Worm (Caenorhabditis elegans) whole organism, midembryonic: ENCODE results near the gene phat-8.

Experiments
- T22C8.4 ChIP-seq: fragments of 200-800 bp; sonication (Bioruptor generic); IDR thresholded peaks from 2 replicates; pipeline ENCODE4 v1.3.6; 2022; ENCODE audit warnings: missing genetic modification characterization, missing compliant biosample characterization
- cog-1 ChIP-seq: sonication (generic microtip); optimal IDR thresholded peaks from 2 replicates; lab custom pipeline; 2016; ENCODE audit warnings: missing genetic modification characterization, missing compliant biosample characterization
- flt-1 ChIP-seq: fragments of 200-800 bp; sonication (Bioruptor generic); IDR thresholded peaks from 2 replicates; pipeline ENCODE4 v1.3.6; 2022; ENCODE audit warnings: missing genetic modification characterization, missing compliant biosample characterization
- klf-2 ChIP-seq: fragments of 200-800 bp; sonication (Bioruptor generic); conservative IDR thresholded peaks from 2 replicates; pipeline ENCODE4 v1.3.6; 2022; ENCODE audit warnings: missing genetic modification reagents, missing genetic modification characterization, missing compliant biosample characterization
- med-1 ChIP-seq: sonication (generic microtip); optimal IDR thresholded peaks from 2 replicates; lab custom pipeline; 2017; ENCODE audit warnings: missing genetic modification characterization, mild to moderate bottlenecking, missing compliant biosample characterization, antibody characterized with exemption, missing genetic modification reagents; ENCODE audit not compliant: insufficient read depth
- ref-1 ChIP-seq: fragments of 200-800 bp; sonication (Bioruptor generic); conservative IDR thresholded peaks from 2 replicates; pipeline ENCODE4 v1.3.6; 2022; ENCODE audit warnings: missing genetic modification reagents, missing genetic modification characterization, missing compliant biosample characterization
- tab-1 ChIP-seq: fragments of 200-800 bp; sonication (Bioruptor generic); IDR thresholded peaks from 2 replicates; pipeline ENCODE4 v1.3.6; 2022; ENCODE audit warnings: missing genetic modification characterization, missing compliant biosample characterization
- ztf-23 ChIP-seq: fragments of 200-800 bp; sonication (Bioruptor generic); IDR thresholded peaks from 2 replicates; pipeline ENCODE4 v1.3.6; 2022; ENCODE audit warnings: missing genetic modification reagents, missing genetic modification characterization, missing compliant biosample characterization
- ztf-29 ChIP-seq: fragments of 200-800 bp; sonication (Bioruptor generic); IDR thresholded peaks from 2 replicates; pipeline ENCODE4 v1.3.6; 2022; ENCODE audit warnings: missing genetic modification reagents, missing genetic modification characterization, missing compliant biosample characterization

phat-8 gene

DNA sequence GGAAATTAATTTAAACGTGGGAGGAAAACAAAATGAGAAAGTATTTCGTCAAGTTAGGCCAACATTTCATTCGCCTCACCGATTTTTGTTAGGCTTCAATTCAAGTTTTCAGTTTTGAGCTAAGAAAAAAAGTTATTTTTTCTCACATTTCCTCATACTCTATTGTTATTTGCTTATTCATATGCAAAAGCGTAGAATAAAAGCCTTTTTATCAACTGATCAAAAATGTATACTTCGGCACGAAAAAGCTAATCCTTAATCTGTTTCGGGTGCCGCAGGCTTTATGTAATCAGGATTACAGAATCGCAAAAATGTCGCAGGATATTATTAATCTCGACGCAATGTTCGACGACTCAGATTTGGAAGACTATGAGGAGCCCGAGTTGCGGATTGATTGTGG lies 18.3 kb downstream of the phat-8 start, which contains the start of gene T21B4.15:
TSS of gene T21B4.15 (plus strand) at position 301 of the 400 bp plus-strand sequence.
- TF ChIP-seq T22C8.4 (GFP tag; lab: Robert Waterston, UW) = no peak
- TF ChIP-seq flt-1 (GFP tag; lab: Robert Waterston, UW) = no peak
- TF ChIP-seq med-1 (GFP tag; lab: Kevin White, UChicago) = no peak
- TF ChIP-seq cog-1 (tag; lab: Kevin White, UChicago) = no peak
- no peak for TF ChIP-seq klf-2 (GFP tag; lab: Robert Waterston, UW)
- TF ChIP-seq ref-1 (GFP tag; lab: Robert Waterston, UW) = no peak
- TF ChIP-seq ztf-29 (GFP tag; lab: Robert Waterston, UW) = no peak
- no peak for TF ChIP-seq tab-1
- no peak for TF ChIP-seq ztf-23 (GFP tag; lab: Robert Waterston, UW)

DNA sequence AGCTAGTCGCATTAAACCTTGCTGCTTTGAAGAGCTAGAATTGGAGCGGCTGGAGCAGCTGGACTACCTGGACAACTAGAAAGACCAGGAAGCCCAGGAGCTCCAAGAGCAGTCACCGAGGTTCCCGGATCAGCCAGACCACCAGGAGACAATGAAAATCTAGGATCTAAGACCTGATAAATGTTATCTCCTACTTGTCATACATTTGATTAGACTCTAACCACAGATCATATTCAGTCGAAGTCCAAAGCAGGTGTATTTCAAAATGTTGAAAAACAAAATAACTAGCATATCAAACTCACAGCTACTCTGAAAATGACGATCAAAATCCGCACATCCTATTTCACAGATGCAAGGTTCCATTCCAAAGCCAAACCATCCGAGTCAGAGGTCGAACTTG lies 20.3 kb downstream of the phat-8 start, which contains the start of gene srz-6:
TSS of gene srz-6 (plus strand) at position 301 of the 400 bp plus-strand sequence.
- TF ChIP-seq klf-2 (GFP tag; lab: Robert Waterston, UW) = no peak
- TF ChIP-seq med-1 (GFP tag; lab: Kevin White, UChicago) = no peak
- no peak for TF ChIP-seq T22C8.4 (GFP tag; lab: Robert Waterston, UW)
- TF ChIP-seq cog-1 (tag; lab: Kevin White, UChicago) = no peak
- TF ChIP-seq ref-1 (GFP tag; lab: Robert Waterston, UW) = no peak

DNA sequence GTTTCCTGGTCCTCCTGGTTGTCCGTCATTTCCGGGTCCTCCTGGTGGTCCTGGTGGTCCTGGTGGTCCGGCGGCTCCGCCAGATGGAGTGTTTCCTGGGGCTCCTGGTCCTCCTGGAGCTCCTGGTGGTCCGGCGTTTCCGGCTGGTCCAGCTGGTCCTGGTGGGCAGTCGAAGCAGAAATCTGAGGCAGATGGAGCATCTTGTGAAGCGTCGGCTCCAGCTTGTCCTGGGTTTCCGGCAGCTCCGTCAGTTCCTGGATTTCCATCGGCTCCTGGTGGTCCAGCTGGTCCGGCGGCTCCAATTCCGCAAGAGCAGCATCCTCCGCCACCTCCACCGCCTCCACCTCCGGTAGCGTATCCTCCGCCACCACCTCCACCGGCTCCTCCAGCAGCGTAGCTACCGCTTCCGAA lies 22.5 kb downstream of the phat-8 start:
- TF ChIP-seq cog-1 (tag; lab: Kevin White, UChicago) = no peak
- TF ChIP-seq flt-1 (GFP tag; lab: Robert Waterston, UW) = no peak
- no peak for TF ChIP-seq tab-1
- no peak for TF ChIP-seq ztf-23 (GFP tag; lab: Robert Waterston, UW)
- TF ChIP-seq med-1 (GFP tag; lab: Kevin White, UChicago) = no peak
- TF ChIP-seq ztf-29 (GFP tag; lab: Robert Waterston, UW) = no peak
- no peak for TF ChIP-seq ref-1 (GFP tag; lab: Robert Waterston, UW)
- TF ChIP-seq klf-2 (GFP tag; lab: Robert Waterston, UW) = no peak
- no peak for TF ChIP-seq T22C8.4 (GFP tag; lab: Robert Waterston, UW)

DNA sequence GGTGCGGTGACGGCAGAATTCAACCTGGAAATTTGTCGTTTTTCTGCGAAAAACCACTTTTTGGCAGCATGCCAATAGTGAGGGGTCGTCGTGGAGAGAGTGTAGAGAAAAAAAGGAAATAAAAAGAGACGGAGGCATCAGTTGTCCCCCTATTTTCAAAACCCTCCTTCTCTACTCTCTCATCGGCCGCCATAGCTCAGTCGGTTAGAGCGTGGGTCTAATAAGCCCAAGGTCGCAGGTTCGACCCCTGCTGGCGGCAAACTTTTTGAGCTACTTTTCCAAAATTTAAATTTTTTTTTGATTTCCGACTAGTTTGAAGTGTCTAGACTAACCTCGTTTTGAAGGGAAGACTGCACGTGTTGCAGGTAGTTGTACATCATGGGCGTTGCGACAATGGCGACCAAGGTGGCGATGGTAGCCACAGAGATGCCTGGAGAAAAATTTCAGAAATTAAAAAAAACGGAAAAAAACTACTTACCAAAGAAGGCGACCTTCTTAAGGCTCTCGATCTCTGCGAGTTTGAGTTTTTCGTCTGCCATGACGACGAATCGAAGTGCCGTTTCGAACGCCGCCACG lies 23.0 kb downstream of the phat-8 start, which contains the start of gene col-85:
TSS of gene col-85 (minus strand) at position 540 of the 576 bp plus-strand sequence.
- TF ChIP-seq cog-1 (tag; lab: Kevin White, UChicago) (peak; percentile 83), T22C8.4 (GFP tag; lab: Robert Waterston, UW) (peak; percentile 96), ztf-29 (GFP tag; lab: Robert Waterston, UW) (peak; percentile 100), ref-1 (GFP tag; lab: Robert Waterston, UW) (peak; percentile 88), ztf-23 (GFP tag; lab: Robert Waterston, UW) (peak; percentile 98), flt-1 (GFP tag; lab: Robert Waterston, UW) (peak; percentile 97), klf-2 (GFP tag; lab: Robert Waterston, UW) (peak; percentile 98), tab-1 (peak; percentile 98), med-1 (GFP tag; lab: Kevin White, UChicago) (peak; percentile 73)

DNA sequence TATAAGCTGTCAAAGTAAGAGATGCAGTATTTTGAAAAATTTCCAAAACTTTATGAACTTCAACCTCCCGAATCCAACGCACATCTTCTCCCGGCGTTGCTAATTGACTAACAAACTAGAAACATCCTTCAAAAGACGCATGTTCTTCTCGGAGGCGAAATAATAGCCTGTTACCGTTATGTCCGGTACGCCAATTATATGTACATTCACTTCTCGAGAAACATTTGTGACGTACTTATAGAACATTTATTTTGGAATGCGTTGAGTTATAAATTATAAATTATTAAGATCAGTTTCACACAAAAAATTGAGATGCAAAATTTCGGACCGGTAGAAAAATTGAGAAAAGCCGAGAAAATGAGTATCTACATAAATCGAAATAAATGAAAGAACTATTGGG lies 25.4 kb downstream of the phat-8 start, which contains the start of gene T21B4.3:
TSS of gene T21B4.3 (minus strand) at position 101 of the 400 bp plus-strand sequence.
- TF ChIP-seq cog-1 (tag; lab: Kevin White, UChicago) = no peak
- TF ChIP-seq klf-2 (GFP tag; lab: Robert Waterston, UW) = no peak
- no peak for TF ChIP-seq tab-1
- TF ChIP-seq flt-1 (GFP tag; lab: Robert Waterston, UW) = no peak
- no peak for TF ChIP-seq ref-1 (GFP tag; lab: Robert Waterston, UW)
- TF ChIP-seq ztf-29 (GFP tag; lab: Robert Waterston, UW) = no peak
- no peak for TF ChIP-seq ztf-23 (GFP tag; lab: Robert Waterston, UW)
- TF ChIP-seq med-1 (GFP tag; lab: Kevin White, UChicago) = no peak
- no peak for TF ChIP-seq T22C8.4 (GFP tag; lab: Robert Waterston, UW)

DNA sequence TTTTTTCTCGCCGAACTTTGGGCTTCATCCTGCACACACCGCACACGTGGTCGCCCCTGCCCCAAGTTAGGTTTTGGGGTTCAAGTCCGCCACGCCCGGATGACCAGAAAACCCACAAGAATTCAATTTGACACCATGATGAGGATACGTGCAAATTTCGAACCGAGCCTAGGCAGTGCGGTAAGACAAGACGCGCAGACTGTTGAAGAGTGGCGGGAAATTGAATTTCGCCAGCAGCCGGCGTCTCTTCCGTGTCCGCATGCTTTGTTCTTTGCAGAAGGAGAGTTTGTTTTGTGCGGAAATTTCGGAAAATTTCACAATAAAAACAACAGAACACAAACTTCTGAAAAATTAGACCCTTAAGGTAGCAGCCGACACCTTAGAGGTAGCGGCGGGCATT lies 28.4 kb downstream of the phat-8 start:
- TF ChIP-seq flt-1 (GFP tag; lab: Robert Waterston, UW) (no peak), ref-1 (GFP tag; lab: Robert Waterston, UW) (no peak), med-1 (GFP tag; lab: Kevin White, UChicago) (no peak), tab-1 (no peak), klf-2 (GFP tag; lab: Robert Waterston, UW) (no peak), ztf-23 (GFP tag; lab: Robert Waterston, UW) (no peak), T22C8.4 (GFP tag; lab: Robert Waterston, UW) (no peak), ztf-29 (GFP tag; lab: Robert Waterston, UW) (no peak), cog-1 (tag; lab: Kevin White, UChicago) (no peak)

DNA sequence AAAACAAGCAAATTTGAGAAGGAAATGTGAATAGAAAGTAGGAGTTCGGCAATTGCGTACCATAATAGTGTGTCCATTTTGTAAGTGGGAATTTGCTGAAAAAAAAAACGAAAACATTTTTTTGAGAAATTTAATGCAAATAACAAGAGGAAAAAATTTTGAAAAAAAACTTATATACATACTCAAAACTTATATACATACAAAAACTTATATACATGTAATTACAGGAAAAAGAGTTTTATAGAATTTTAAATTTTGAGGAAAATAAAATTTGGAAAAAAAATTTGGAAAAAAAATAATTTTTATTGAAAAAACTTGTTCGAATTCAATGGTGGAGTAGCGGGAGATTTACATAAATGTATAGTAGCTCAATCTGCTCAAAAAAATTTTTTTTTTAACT lies 31.2 kb downstream of the phat-8 start, which contains the start of gene ador-1:
TSS of gene ador-1 (minus strand) at position 101 of the 400 bp plus-strand sequence.
- TF ChIP-seq ztf-23 (GFP tag; lab: Robert Waterston, UW) (no peak), cog-1 (tag; lab: Kevin White, UChicago) (no peak), med-1 (GFP tag; lab: Kevin White, UChicago) (no peak), T22C8.4 (GFP tag; lab: Robert Waterston, UW) (no peak), flt-1 (GFP tag; lab: Robert Waterston, UW) (no peak), ztf-29 (GFP tag; lab: Robert Waterston, UW) (no peak), tab-1 (no peak), ref-1 (GFP tag; lab: Robert Waterston, UW) (no peak), klf-2 (GFP tag; lab: Robert Waterston, UW) (no peak)

DNA sequence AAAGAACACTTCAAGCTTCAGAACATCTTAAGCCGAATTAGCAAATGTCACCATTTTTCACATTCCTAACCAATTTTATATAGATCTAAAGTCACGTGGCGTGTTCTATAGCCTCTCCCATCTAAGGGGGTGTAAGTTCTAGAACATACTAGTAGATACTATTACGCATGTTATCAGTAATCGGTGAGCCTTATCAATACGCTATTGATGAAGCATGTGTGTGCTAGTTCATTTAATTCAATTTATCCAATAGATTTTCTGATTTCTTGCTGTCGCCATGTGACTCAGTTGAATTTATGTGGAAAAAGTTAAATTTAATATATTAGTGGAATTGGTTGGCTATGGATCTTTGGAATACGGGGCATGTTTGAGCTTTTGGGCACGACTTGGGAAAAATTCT lies 34.9 kb downstream of the phat-8 start:
- TF ChIP-seq ztf-29 (GFP tag; lab: Robert Waterston, UW) (no peak), med-1 (GFP tag; lab: Kevin White, UChicago) (no peak), T22C8.4 (GFP tag; lab: Robert Waterston, UW) (no peak), klf-2 (GFP tag; lab: Robert Waterston, UW) (no peak), ref-1 (GFP tag; lab: Robert Waterston, UW) (no peak)
